Worm (Caenorhabditis elegans) whole organism, early embryonic: ENCODE measurements around the gene nlp-26.

Experiments used
- B0310.2 ChIP-seq: sonication (generic microtip); optimal IDR thresholded peaks from 2 replicates; lab custom pipeline; 2016; ENCODE audit warnings: mild to moderate bottlenecking, missing genetic modification characterization, missing compliant biosample characterization
- ama-1 ChIP-seq: fragments of 150-350 bp; optimal IDR thresholded peaks from 2 replicates; lab custom pipeline; 2014
- flt-1 ChIP-seq: fragments of 200-800 bp; sonication (Bioruptor generic); IDR thresholded peaks from 2 replicates; pipeline ENCODE4 v1.3.6; 2022; ENCODE audit warnings: missing genetic modification characterization, missing compliant biosample characterization
- hmg-4 ChIP-seq: fragments of 200-800 bp; sonication (Bioruptor generic); optimal IDR thresholded peaks from 2 replicates; lab custom pipeline; 2018; ENCODE audit warnings: mild to moderate bottlenecking, missing genetic modification characterization, missing compliant biosample characterization
- scrt-1 ChIP-seq: fragments of 200-800 bp; sonication (Bioruptor generic); IDR thresholded peaks from 2 replicates; pipeline ENCODE4 v1.3.6; 2022; ENCODE audit warnings: missing genetic modification characterization, missing compliant biosample characterization
- tra-4 ChIP-seq: sonication (generic microtip); optimal IDR thresholded peaks from 2 replicates; lab custom pipeline; 2017; ENCODE audit warnings: missing genetic modification characterization, missing compliant biosample characterization

DNA sequence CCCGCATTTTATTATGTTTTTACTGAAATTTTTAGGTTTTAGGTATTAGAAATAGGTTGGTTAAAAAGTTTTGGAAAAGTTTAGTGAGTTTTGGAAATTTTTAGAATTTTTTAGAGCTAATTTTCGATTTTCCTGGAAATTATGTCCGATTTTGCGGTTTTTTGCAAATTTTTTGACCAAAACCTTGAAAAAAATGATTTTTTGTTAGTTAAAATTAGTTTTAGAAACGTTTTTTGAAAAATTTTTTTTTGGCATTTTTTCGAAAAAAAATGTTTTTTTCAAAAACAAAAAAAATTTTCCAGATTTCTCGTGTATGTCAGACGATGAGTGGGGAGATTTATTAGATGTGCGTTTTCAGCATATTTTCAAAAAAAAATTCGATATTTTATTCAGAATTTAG is 11.5 kb downstream of the nlp-26 start, which contains the start of gene dyf-19:
- TF ChIP-seq hmg-4 = no peak
- TF ChIP-seq tra-4 (tag; lab: Kevin White, UChicago) = no peak
- TF ChIP-seq scrt-1 (GFP tag; lab: Robert Waterston, UW) = no peak
- no peak for TF ChIP-seq flt-1 (GFP tag; lab: Robert Waterston, UW)
- TF ChIP-seq ama-1 = no peak
- TF ChIP-seq B0310.2 (tag; lab: Kevin White, UChicago) = no peak
